Worm (Caenorhabditis elegans) whole organism, L3 larva: ENCODE data around the gene T12E12.6.

Experiments used
- ama-1 ChIP-seq: fragments of 150-350 bp; optimal IDR thresholded peaks from 2 replicates; lab custom pipeline; 2018
- ceh-16 ChIP-seq: sonication (generic microtip); optimal IDR thresholded peaks from 2 replicates; lab custom pipeline; 2017; ENCODE audit warnings: missing biosample characterization, missing genetic modification characterization
- elt-3 ChIP-seq, 3 experiments: fragments of 150-350 bp in 1 of 3; sonication (generic microtip) in 2 of 3; optimal IDR thresholded peaks; 2 replicates in 2 of 3; 4 replicates in 1 of 3; lab custom pipeline; 2014 to 2017; ENCODE audit warnings: missing biosample characterization in 3 of 3, missing genetic modification characterization in 3 of 3
- lin-15B ChIP-seq: fragments of 150-350 bp; optimal IDR thresholded peaks from 2 replicates; lab custom pipeline; 2014; ENCODE audit warnings: missing biosample characterization, missing genetic modification characterization
- nhr-237 ChIP-seq: fragments of 150-350 bp; optimal IDR thresholded peaks from 2 replicates; lab custom pipeline; 2014; ENCODE audit warnings: missing biosample characterization, missing genetic modification characterization
- nhr-77 ChIP-seq: fragments of 150-350 bp; optimal IDR thresholded peaks from 2 replicates; lab custom pipeline; 2014; ENCODE audit warnings: missing biosample characterization, missing genetic modification characterization
- skn-1 ChIP-seq: fragments of 150-350 bp; optimal IDR thresholded peaks from 2 replicates; lab custom pipeline; 2014; ENCODE audit warnings: missing biosample characterization, missing genetic modification characterization

DNA sequence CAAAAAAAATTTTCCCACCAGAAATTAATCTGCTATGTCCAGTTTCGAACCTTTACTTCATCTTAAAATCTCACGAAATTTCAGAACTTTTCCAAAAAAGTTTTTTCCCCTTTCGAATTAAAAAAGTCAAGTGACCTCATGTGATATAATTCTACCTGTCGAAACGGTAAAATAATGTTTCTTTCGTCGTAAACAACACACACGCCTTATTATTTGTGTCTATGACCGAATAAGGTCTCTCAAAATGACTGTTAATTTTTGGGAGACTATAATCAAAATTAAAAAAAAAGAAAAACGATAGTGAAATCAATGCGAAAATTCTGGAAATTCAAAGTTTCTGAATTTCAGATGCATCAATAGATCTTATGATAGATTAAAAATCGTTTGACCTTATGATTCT lies 9.3 kb upstream of the T12E12.6 start:
- TF ChIP-seq skn-1 (tag; lab: Kevin White, UChicago) (no peak), lin-15B (no peak), nhr-77 (tag; lab: Kevin White, UChicago) (no peak), elt-3 (tag; optimal IDR thresholded peaks at IDR 0.05; lab: Kevin White, UChicago) (no peak), nhr-237 (tag; lab: Kevin White, UChicago) (no peak), ceh-16 (tag; lab: Kevin White, UChicago) (no peak), ama-1 (no peak)
